Worm (Caenorhabditis elegans): ENCODE data around the gene Y71H2B.5.

- TF ChIP-seq flt-1 (GFP tag; IDR thresholded peaks at IDR 0.05) (no peak), tab-1 (GFP tag; IDR thresholded peaks at IDR 0.05) (no peak), T22C8.4 (GFP tag; IDR thresholded peaks at IDR 0.05) (no peak), ref-1 (GFP tag; conservative IDR thresholded peaks at IDR 0.05) (0 out of 2 replicates have a peak, but pooled peaks have one; percentile 21), ztf-29 (GFP tag; IDR thresholded peaks at IDR 0.05) (no peak), ztf-23 (GFP tag; IDR thresholded peaks at IDR 0.05) (no peak), cog-1 (tag; optimal IDR thresholded peaks at IDR 0.05) (no peak), klf-2 (GFP tag; conservative IDR thresholded peaks at IDR 0.05) (no peak)
Measured at ce11 chrIII:2656168-2656567, 48.4 kb downstream of the Y71H2B.5 start.
